Worm (Caenorhabditis elegans) whole organism, L2 larva: Measurements from ENCODE around the gene acr-25.

Experiments
- R02D3.7 ChIP-seq: fragments of 150-350 bp; optimal IDR thresholded peaks from 2 replicates; lab custom pipeline; 2014; ENCODE audit warnings: missing biosample characterization, missing genetic modification characterization
- Y55F3AM.14 ChIP-seq: fragments of 200-800 bp; sonication (Bioruptor generic); optimal IDR thresholded peaks from 2 replicates; lab custom pipeline; 2018; ENCODE audit warnings: mild to moderate bottlenecking, missing genetic modification characterization, missing compliant biosample characterization
- alr-1 ChIP-seq: fragments of 150-350 bp; optimal IDR thresholded peaks from 2 replicates; lab custom pipeline; 2014; ENCODE audit warnings: missing biosample characterization, missing genetic modification characterization
- aly-2 ChIP-seq: fragments of 150-350 bp; optimal IDR thresholded peaks from 2 replicates; lab custom pipeline; 2014; ENCODE audit warnings: missing biosample characterization, missing genetic modification characterization
- ama-1 ChIP-seq: fragments of 150-350 bp; optimal IDR thresholded peaks from 2 replicates; lab custom pipeline; 2018; ENCODE audit warnings: inconsistent platforms
- ceh-16 ChIP-seq: fragments of 150-350 bp; optimal IDR thresholded peaks from 2 replicates; lab custom pipeline; 2014; ENCODE audit warnings: missing biosample characterization, missing genetic modification characterization
- ceh-82 ChIP-seq: fragments of 150-350 bp; optimal IDR thresholded peaks from 2 replicates; lab custom pipeline; 2014; ENCODE audit warnings: missing biosample characterization, missing genetic modification characterization
- dmd-4 ChIP-seq: sonication (generic microtip); optimal IDR thresholded peaks from 2 replicates; lab custom pipeline; 2017; ENCODE audit warnings: missing biosample characterization, missing genetic modification characterization
- egl-27 ChIP-seq: sonication (generic microtip); optimal IDR thresholded peaks from 3 replicates; lab custom pipeline; 2017; ENCODE audit warnings: missing biosample characterization, missing genetic modification reagents, missing genetic modification characterization
- lin-11 ChIP-seq: fragments of 150-350 bp; sonication (generic microtip); optimal IDR thresholded peaks from 2 replicates; lab custom pipeline; 2014; ENCODE audit warnings: missing biosample characterization, missing genetic modification characterization, inconsistent platforms, mixed read lengths
- lin-13 ChIP-seq: fragments of 150-350 bp; optimal IDR thresholded peaks from 2 replicates; lab custom pipeline; 2014; ENCODE audit warnings: missing biosample characterization, missing genetic modification reagents, missing genetic modification characterization
- lsy-2 ChIP-seq, 2 experiments: fragments of 150-350 bp in 1 of 2; sonication (generic microtip) in 1 of 2; optimal IDR thresholded peaks; 2 replicates each; lab custom pipeline; 2014 to 2017; ENCODE audit warnings: missing biosample characterization in 2 of 2, missing genetic modification characterization in 2 of 2
- mab-5 ChIP-seq: fragments of 150-350 bp; optimal IDR thresholded peaks from 2 replicates; lab custom pipeline; 2014; ENCODE audit warnings: missing biosample characterization, missing genetic modification characterization
- mdl-1 ChIP-seq, 2 experiments: fragments of 150-350 bp in 1 of 2; sonication (generic microtip) in 1 of 2; optimal IDR thresholded peaks; 2 replicates each; lab custom pipeline; 2017; ENCODE audit warnings: missing biosample characterization in 2 of 2, missing genetic modification characterization in 2 of 2
- nhr-10 ChIP-seq: sonication (generic microtip); optimal IDR thresholded peaks from 2 replicates; lab custom pipeline; 2017; ENCODE audit warnings: missing biosample characterization, missing genetic modification characterization
- nhr-21 ChIP-seq: fragments of 150-350 bp; optimal IDR thresholded peaks from 2 replicates; lab custom pipeline; 2014; ENCODE audit warnings: missing biosample characterization, missing genetic modification characterization
- nhr-23 ChIP-seq: fragments of 150-350 bp; optimal IDR thresholded peaks from 2 replicates; lab custom pipeline; 2014; ENCODE audit warnings: missing biosample characterization, missing genetic modification reagents, missing genetic modification characterization
- nhr-237 ChIP-seq: fragments of 150-350 bp; optimal IDR thresholded peaks from 2 replicates; lab custom pipeline; 2014; ENCODE audit warnings: missing biosample characterization, missing genetic modification characterization
- nhr-6 ChIP-seq: fragments of 150-350 bp; optimal IDR thresholded peaks from 2 replicates; lab custom pipeline; 2014; ENCODE audit warnings: missing biosample characterization, missing genetic modification characterization
- sma-3 ChIP-seq: sonication (generic microtip); optimal IDR thresholded peaks from 2 replicates; lab custom pipeline; 2016; ENCODE audit warnings: missing genetic modification reagents, missing genetic modification characterization, missing compliant biosample characterization
- snpc-4 ChIP-seq: fragments of 150-350 bp; optimal IDR thresholded peaks from 2 replicates; lab custom pipeline; 2014; ENCODE audit warnings: missing biosample characterization, missing genetic modification characterization
- unc-55 ChIP-seq: fragments of 150-350 bp; sonication (generic microtip); optimal IDR thresholded peaks from 3 replicates; lab custom pipeline; 2014; ENCODE audit warnings: missing biosample characterization, missing genetic modification reagents, missing genetic modification characterization
- unc-62 ChIP-seq: fragments of 150-350 bp; optimal IDR thresholded peaks from 2 replicates; lab custom pipeline; 2014; ENCODE audit warnings: missing biosample characterization, missing genetic modification reagents, missing genetic modification characterization
- zag-1 ChIP-seq: fragments of 150-350 bp; optimal IDR thresholded peaks from 2 replicates; lab custom pipeline; 2014; ENCODE audit warnings: missing biosample characterization, missing genetic modification characterization
- ztf-4 ChIP-seq: fragments of 150-350 bp; optimal IDR thresholded peaks from 2 replicates; lab custom pipeline; 2014; ENCODE audit warnings: missing biosample characterization, missing genetic modification characterization

Gene acr-25

DNA sequence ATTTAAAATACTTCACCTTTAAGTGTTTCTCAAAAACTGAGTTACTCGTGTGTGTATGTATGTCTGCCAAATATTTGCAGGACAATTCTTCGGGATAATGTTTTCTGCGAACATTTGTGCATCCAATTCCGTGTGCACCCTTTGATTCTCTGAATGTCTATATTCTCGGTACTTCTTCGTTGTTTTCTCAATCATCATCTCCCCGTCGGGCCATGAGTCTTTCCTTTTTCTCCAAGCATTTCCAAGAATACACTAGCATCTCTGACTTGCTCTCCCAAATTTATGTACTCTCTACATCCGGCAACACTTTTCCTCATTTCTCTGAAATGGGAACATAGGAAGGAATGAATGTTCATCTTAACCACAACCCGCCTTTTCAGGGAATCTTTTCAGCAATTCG lies 50.6 kb downstream of the acr-25 start (continued):
- peak in 1 of 2 experiments; percentile 67 for TF ChIP-seq lsy-2 (tag; optimal IDR thresholded peaks at IDR 0.05; lab: Kevin White, UChicago)
- no peak for TF ChIP-seq alr-1 (tag; lab: Kevin White, UChicago)
- TF ChIP-seq lin-13 (GFP tag; lab: Kevin White, UChicago) = peak; percentile 25
- peak; percentile 1 for TF ChIP-seq Y55F3AM.14 (GFP tag; lab: Kevin White, UChicago)
- TF ChIP-seq nhr-6 = peak; percentile 48
- no peak for TF ChIP-seq ama-1
- TF ChIP-seq ztf-4 (tag; lab: Kevin White, UChicago) = peak; percentile 33
- no peak for TF ChIP-seq ceh-82
- TF ChIP-seq zag-1 (tag; lab: Kevin White, UChicago) = peak; percentile 27
- no peak for TF ChIP-seq aly-2 (tag; lab: Kevin White, UChicago)
- no peak for TF ChIP-seq nhr-10
- TF ChIP-seq mab-5 (tag; lab: Kevin White, UChicago) = no peak
- TF ChIP-seq nhr-21 = peak; percentile 78

- no peak for TF ChIP-seq sma-3 (GFP tag; lab: Kevin White, UChicago)
- TF ChIP-seq nhr-237 (tag; lab: Kevin White, UChicago) = no peak
- no peak for TF ChIP-seq Y55F3AM.14 (GFP tag; lab: Kevin White, UChicago)
- no peak for TF ChIP-seq unc-62
- no peak for TF ChIP-seq nhr-23
- TF ChIP-seq unc-55 (GFP tag; lab: Kevin White, UChicago) = no peak
- no peak for TF ChIP-seq R02D3.7 (tag; lab: Kevin White, UChicago)
- no peak for TF ChIP-seq ama-1
- TF ChIP-seq dmd-4 (tag; lab: Kevin White, UChicago) = no peak
- TF ChIP-seq ceh-16 = no peak
- no peak for TF ChIP-seq ceh-82
- no peak for TF ChIP-seq egl-27
- no peak for TF ChIP-seq mdl-1 (tag; optimal IDR thresholded peaks at IDR 0.05; lab: Kevin White, UChicago)
- TF ChIP-seq lin-11 (tag; lab: Kevin White, UChicago) = no peak
- TF ChIP-seq zag-1 (tag; lab: Kevin White, UChicago) = no peak
- TF ChIP-seq snpc-4 (tag; lab: Kevin White, UChicago) = no peak
These were observed 53.8 kb downstream of the acr-25 start, which contains the start of gene C01G5.7 for ce11 chrIV:6517859-6518258. C01G5.7 (plus strand) TSS chrIV:6518159.
